Worm (Caenorhabditis elegans): ENCODE measurements around the gene nlp-25.

Gene nlp-25

ce11 chrV:19622440-19622914 is 16.5 kb downstream of the nlp-25 start, which contains the start of gene Y43F8C.3:
Gene Y43F8C.3, minus strand, starts transcription at chrV:19622626.
- TF ChIP-seq dao-5 (tag; optimal IDR thresholded peaks at IDR 0.05) (no peak), W03F9.2 (tag; optimal IDR thresholded peaks at IDR 0.05) (peak; percentile 7), him-1 (tag; optimal IDR thresholded peaks at IDR 0.05) (peak; percentile 60)

ce11 chrV:19623523-19624312 is 17.7 kb downstream of the nlp-25 start:
- TF ChIP-seq W03F9.2 (tag; optimal IDR thresholded peaks at IDR 0.05), result no peak
- no peak for TF ChIP-seq him-1 (tag; optimal IDR thresholded peaks at IDR 0.05)
- no peak for TF ChIP-seq dao-5 (tag; optimal IDR thresholded peaks at IDR 0.05)

DNA sequence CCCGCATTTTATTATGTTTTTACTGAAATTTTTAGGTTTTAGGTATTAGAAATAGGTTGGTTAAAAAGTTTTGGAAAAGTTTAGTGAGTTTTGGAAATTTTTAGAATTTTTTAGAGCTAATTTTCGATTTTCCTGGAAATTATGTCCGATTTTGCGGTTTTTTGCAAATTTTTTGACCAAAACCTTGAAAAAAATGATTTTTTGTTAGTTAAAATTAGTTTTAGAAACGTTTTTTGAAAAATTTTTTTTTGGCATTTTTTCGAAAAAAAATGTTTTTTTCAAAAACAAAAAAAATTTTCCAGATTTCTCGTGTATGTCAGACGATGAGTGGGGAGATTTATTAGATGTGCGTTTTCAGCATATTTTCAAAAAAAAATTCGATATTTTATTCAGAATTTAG is 18.8 kb downstream of the nlp-25 start, which contains the start of gene dyf-19:
Gene dyf-19, plus strand, starts transcription at position 301 of the 400 bp plus-strand sequence.
- TF ChIP-seq dao-5 (tag; optimal IDR thresholded peaks at IDR 0.05) (no peak), W03F9.2 (tag; optimal IDR thresholded peaks at IDR 0.05) (no peak), him-1 (tag; optimal IDR thresholded peaks at IDR 0.05) (no peak)

- TF ChIP-seq W03F9.2 (tag; optimal IDR thresholded peaks at IDR 0.05), result no peak
- TF ChIP-seq him-1 (tag; optimal IDR thresholded peaks at IDR 0.05), result no peak
- TF ChIP-seq dao-5 (tag; optimal IDR thresholded peaks at IDR 0.05), result no peak
These were observed 19.7 kb downstream of the nlp-25 start for ce11 chrV:19625719-19626118.

- TF ChIP-seq dao-5 (tag; optimal IDR thresholded peaks at IDR 0.05) (no peak), W03F9.2 (tag; optimal IDR thresholded peaks at IDR 0.05) (no peak), him-1 (tag; optimal IDR thresholded peaks at IDR 0.05) (no peak)
These were observed 23.6 kb downstream of the nlp-25 start for ce11 chrV:19629544-19629943.

DNA sequence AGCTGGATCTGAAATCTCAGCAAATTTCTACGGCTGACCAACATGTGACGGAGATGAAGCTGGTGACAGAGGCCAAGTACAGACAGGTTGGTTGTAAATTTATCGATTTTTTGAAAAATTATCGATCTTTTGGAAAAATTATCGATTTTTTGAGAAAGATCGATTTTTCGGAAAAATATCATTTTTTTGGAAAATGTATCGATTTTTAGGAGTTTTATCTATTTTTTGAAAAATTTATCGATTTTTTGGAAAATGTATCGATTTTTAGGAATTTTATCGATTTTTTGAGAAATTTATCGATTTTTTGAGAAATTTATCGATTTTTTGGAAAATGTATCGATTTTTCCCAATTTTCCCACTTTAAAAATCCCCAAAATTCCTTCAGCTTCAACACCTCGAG is 24.0 kb downstream of the nlp-25 start:
- TF ChIP-seq him-1 (tag; optimal IDR thresholded peaks at IDR 0.05) (no peak), dao-5 (tag; optimal IDR thresholded peaks at IDR 0.05) (no peak), W03F9.2 (tag; optimal IDR thresholded peaks at IDR 0.05) (no peak)

ce11 chrV:19630569-19630968 is 24.6 kb downstream of the nlp-25 start:
- no peak for TF ChIP-seq dao-5 (tag; optimal IDR thresholded peaks at IDR 0.05)

ce11 chrV:19632546-19632945 is 26.6 kb downstream of the nlp-25 start, which contains the start of gene Y43F8C.5:
Gene Y43F8C.5, minus strand, starts transcription at chrV:19632646.
- TF ChIP-seq W03F9.2 (tag; optimal IDR thresholded peaks at IDR 0.05) (no peak), him-1 (tag; optimal IDR thresholded peaks at IDR 0.05) (no peak), dao-5 (tag; optimal IDR thresholded peaks at IDR 0.05) (no peak)

DNA sequence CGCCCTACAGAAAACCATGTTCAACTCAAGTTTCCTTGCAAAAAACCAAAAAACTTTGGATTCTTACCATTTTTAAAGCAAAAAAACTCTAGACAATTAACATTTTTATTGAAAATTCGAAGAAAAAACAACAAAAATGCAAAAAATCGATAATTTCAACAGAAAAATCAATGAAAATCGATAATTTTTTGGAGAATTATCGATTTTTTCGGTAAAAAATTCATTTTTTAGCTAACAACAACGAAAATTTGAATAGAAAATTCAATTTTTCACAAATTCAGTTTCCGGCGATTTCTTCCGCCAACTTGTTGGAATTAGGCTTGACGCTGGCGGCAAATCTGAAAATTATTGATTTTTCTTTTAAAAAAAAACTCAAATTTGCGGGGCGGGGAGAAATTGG is 27.0 kb downstream of the nlp-25 start:
- TF ChIP-seq him-1 (tag; optimal IDR thresholded peaks at IDR 0.05), result no peak
- no peak for TF ChIP-seq W03F9.2 (tag; optimal IDR thresholded peaks at IDR 0.05)
- TF ChIP-seq dao-5 (tag; optimal IDR thresholded peaks at IDR 0.05), result no peak

DNA sequence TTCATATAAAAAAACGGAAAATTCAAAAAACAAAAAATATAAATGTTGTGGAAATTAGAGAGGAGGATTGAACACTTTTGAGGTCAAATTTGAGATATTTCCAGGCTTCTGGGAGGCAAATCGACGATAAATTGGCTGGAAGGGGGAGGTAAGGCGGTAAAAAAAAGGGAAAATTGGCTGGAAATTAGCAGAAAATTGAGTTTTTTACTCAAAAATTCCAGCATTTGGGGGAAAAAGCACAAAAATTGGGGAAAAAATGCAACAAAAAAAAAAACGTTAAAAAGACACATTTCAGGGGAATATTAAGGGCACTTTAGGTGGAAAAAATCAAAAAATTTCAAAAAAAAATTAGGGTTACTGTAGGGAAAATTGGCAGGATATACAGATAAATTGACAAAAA is 28.2 kb downstream of the nlp-25 start:
- TF ChIP-seq dao-5 (tag; optimal IDR thresholded peaks at IDR 0.05), result no peak
- no peak for TF ChIP-seq him-1 (tag; optimal IDR thresholded peaks at IDR 0.05)
- TF ChIP-seq W03F9.2 (tag; optimal IDR thresholded peaks at IDR 0.05), result no peak

DNA sequence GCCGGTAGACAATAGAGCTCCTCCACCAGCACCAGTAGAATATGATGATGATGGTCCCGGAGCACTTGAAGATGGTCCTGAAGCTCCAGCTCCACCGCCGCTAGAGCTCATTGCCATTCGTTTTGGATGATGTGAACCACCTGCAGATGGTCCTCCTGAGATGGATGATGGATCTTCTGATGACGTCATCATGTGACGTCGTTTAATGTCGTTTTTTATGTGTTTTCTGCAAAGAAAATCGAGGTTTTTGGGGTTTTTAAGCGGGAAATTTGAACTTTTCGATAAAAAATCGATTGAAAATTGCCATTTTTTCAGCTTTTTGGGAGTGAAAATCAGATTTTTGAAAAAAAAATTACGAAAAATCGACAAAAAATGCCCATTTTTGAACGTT is 30.2 kb downstream of the nlp-25 start:
- TF ChIP-seq W03F9.2 (tag; optimal IDR thresholded peaks at IDR 0.05), result no peak
- TF ChIP-seq him-1 (tag; optimal IDR thresholded peaks at IDR 0.05), result no peak
- no peak for TF ChIP-seq dao-5 (tag; optimal IDR thresholded peaks at IDR 0.05)

ce11 chrV:19637890-19638289 is 31.9 kb downstream of the nlp-25 start:
- TF ChIP-seq dao-5 (tag; optimal IDR thresholded peaks at IDR 0.05) (no peak), W03F9.2 (tag; optimal IDR thresholded peaks at IDR 0.05) (no peak), him-1 (tag; optimal IDR thresholded peaks at IDR 0.05) (no peak)

- TF ChIP-seq W03F9.2 (tag; optimal IDR thresholded peaks at IDR 0.05) (no peak), him-1 (tag; optimal IDR thresholded peaks at IDR 0.05) (no peak), dao-5 (tag; optimal IDR thresholded peaks at IDR 0.05) (no peak)
These were observed 34.8 kb downstream of the nlp-25 start, which contains the start of gene Y43F8C.6 for ce11 chrV:19640808-19641207. Gene Y43F8C.6, minus strand, starts transcription at chrV:19640908.

DNA sequence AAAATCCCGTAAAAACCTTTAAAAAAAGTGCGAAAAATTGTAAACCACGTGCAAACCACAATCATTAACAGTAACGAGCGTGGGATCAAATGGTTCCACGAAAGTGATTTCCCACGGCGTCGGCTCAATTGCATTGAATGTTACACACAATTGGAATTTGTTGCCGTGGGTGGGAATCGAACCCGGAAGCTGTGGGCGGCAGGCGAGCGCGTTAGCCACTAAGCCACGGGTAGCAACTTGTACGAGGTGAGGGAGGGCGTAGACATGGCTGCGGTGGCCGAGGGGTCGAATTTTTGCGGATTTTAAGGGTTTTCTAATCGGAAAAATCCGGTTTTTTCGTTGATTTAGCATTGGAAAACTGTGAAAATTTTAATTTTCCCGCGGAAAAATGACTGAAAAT is 37.0 kb downstream of the nlp-25 start:
- TF ChIP-seq W03F9.2 (tag; optimal IDR thresholded peaks at IDR 0.05) (peak; percentile 49), dao-5 (tag; optimal IDR thresholded peaks at IDR 0.05) (peak; percentile 82), him-1 (tag; optimal IDR thresholded peaks at IDR 0.05) (peak; percentile 79)

- peak; percentile 26 for TF ChIP-seq W03F9.2 (tag; optimal IDR thresholded peaks at IDR 0.05)
- TF ChIP-seq dao-5 (tag; optimal IDR thresholded peaks at IDR 0.05), result no peak
These were observed 37.9 kb downstream of the nlp-25 start, which contains the start of the genes Y43F8C.7 and mrps-28 for ce11 chrV:19643903-19644302. Gene Y43F8C.7, minus strand, starts transcription at chrV:19644030. Gene mrps-28, plus strand, starts transcription at chrV:19644239.

Measured in whole organism, L4/young adult.